Worm (Caenorhabditis elegans): ENCODE measurements around the gene odc-1.

odc-1 gene

ce11 chrV:6900173-6900638 is at the start of gene odc-1:
TSS of gene odc-1 (minus strand) at chrV:6900223.
- TF ChIP-seq B0261.1 (tag; optimal IDR thresholded peaks at IDR 0.05) (no peak), tbx-9 (tag; optimal IDR thresholded peaks at IDR 0.05; ENCODE audit: borderline replicate concordance) (no peak), ceh-91 (GFP tag; IDR thresholded peaks at IDR 0.05) (no peak)

- TF ChIP-seq xnd-1 (tag; optimal IDR thresholded peaks at IDR 0.05) (no peak), him-1 (tag; optimal IDR thresholded peaks at IDR 0.05) (no peak), K12H6.12 (tag; optimal IDR thresholded peaks at IDR 0.05) (no peak), ceh-27 (GFP tag; optimal IDR thresholded peaks at IDR 0.05) (no peak), K11D2.4 (GFP tag; IDR thresholded peaks at IDR 0.05) (no peak), somi-1 (GFP tag; optimal IDR thresholded peaks at IDR 0.05) (no peak), pha-4 (tag; optimal IDR thresholded peaks at IDR 0.05) (no peak), Y95B8A.8 (GFP tag; IDR thresholded peaks at IDR 0.05) (no peak), nfya-1 (tag; optimal IDR thresholded peaks at IDR 0.05; ENCODE audit: borderline replicate concordance, insufficient read depth) (no peak), egl-44 (GFP tag; IDR thresholded peaks at IDR 0.05) (no peak), B0261.1 (tag; optimal IDR thresholded peaks at IDR 0.05) (no peak), nfya-2 (GFP tag; IDR thresholded peaks at IDR 0.05) (no peak), mxl-1 (tag; optimal IDR thresholded peaks at IDR 0.05) (no peak), hmg-20 (GFP tag; IDR thresholded peaks at IDR 0.05) (no peak)
Observed at ce11 chrV:6949770-6950169, 49.7 kb upstream of the odc-1 start, which contains the start of gene Y57E12B.11. TSS of gene Y57E12B.11 (minus strand) at chrV:6949870.

DNA sequence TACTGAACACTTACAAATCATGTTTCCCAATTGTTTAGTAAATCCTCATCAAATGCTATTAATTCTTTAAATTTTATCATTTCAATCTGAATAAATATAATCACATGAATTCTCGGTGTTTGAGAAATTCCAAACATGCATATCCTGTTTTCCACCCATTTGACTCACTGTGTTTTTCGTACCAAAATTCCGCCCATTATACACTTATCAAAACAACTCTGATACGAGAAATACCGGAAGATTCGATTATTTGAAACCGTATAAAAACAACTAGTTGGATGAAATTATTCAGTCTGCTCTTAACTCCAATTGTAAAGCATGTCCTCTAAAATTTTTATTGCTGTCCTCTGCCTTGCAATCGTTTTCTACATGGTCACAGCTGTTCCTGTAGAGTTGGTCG is 48.2 kb upstream of the odc-1 start, which contains the start of gene Y57E12B.1:
Y57E12B.1 (plus strand) TSS at position 301 of the 400 bp plus-strand sequence.
- TF ChIP-seq nhr-80 (tag; optimal IDR thresholded peaks at IDR 0.05) (no peak), hmg-1.2 (GFP tag; IDR thresholded peaks at IDR 0.05) (no peak), attf-5 (GFP tag; optimal IDR thresholded peaks at IDR 0.05) (no peak), egl-18 (GFP tag; IDR thresholded peaks at IDR 0.05) (no peak), D2030.7 (GFP tag; IDR thresholded peaks at IDR 0.05) (no peak), lin-54 (GFP tag; optimal IDR thresholded peaks at IDR 0.05) (no peak), ceh-58 (GFP tag; IDR thresholded peaks at IDR 0.05) (no peak), sptf-2 (GFP tag; optimal IDR thresholded peaks at IDR 0.05) (no peak), lag-1 (GFP tag; IDR thresholded peaks at IDR 0.05) (no peak), ccch-3 (GFP tag; optimal IDR thresholded peaks at IDR 0.05) (no peak), cebp-1 (GFP tag; IDR thresholded peaks at IDR 0.05) (no peak), cebp-1 (tag; optimal IDR thresholded peaks at IDR 0.05) (no peak), ceh-40 (GFP tag; IDR thresholded peaks at IDR 0.05) (no peak), B0336.3 (GFP tag; IDR thresholded peaks at IDR 0.05) (no peak), let-607 (tag; optimal IDR thresholded peaks at IDR 0.05) (no peak)

- TF ChIP-seq nhr-90 (tag; optimal IDR thresholded peaks at IDR 0.05) (no peak), ztf-18 (tag; optimal IDR thresholded peaks at IDR 0.05) (no peak), bed-1 (GFP tag; IDR thresholded peaks at IDR 0.05) (no peak), K12H6.12 (tag; optimal IDR thresholded peaks at IDR 0.05) (no peak), Y79H2A.3 (GFP tag; conservative IDR thresholded peaks at IDR 0.05) (no peak), hrde-1 (tag; optimal IDR thresholded peaks at IDR 0.05; ENCODE audit: borderline replicate concordance) (no peak), akir-1 (GFP tag; optimal IDR thresholded peaks at IDR 0.05) (no peak), gei-17 (GFP tag; optimal IDR thresholded peaks at IDR 0.05) (no peak), tlf-1 (GFP tag; optimal IDR thresholded peaks at IDR 0.05) (no peak), Y67H2A.10 (GFP tag; conservative IDR thresholded peaks at IDR 0.05) (no peak), B0261.1 (tag; optimal IDR thresholded peaks at IDR 0.05) (no peak), unc-130 (GFP tag; optimal IDR thresholded peaks at IDR 0.05) (no peak), lin-35 (GFP tag; optimal IDR thresholded peaks at IDR 0.05) (no peak), dox-1 (GFP tag; IDR thresholded peaks at IDR 0.05) (no peak), atf-7 (tag; optimal IDR thresholded peaks at IDR 0.05) (no peak), zim-3 (tag; optimal IDR thresholded peaks at IDR 0.05) (no peak), sptf-2 (GFP tag; optimal IDR thresholded peaks at IDR 0.05) (no peak), F57C9.4 (tag; optimal IDR thresholded peaks at IDR 0.05) (no peak), ceh-27 (GFP tag; optimal IDR thresholded peaks at IDR 0.05) (no peak)
Observed at ce11 chrV:6947442-6947841, 47.4 kb upstream of the odc-1 start, which contains the start of gene Y57E12B.4. TSS of gene Y57E12B.4 (minus strand) at chrV:6947542.
